Worm (Caenorhabditis elegans) whole organism, L1 larva: Measurements from ENCODE around the gene F28C6.5.

Experiments
- C34B4.2 ChIP-seq: sonication (generic microtip); optimal IDR thresholded peaks from 2 replicates; lab custom pipeline; 2017; ENCODE audit warnings: mild to moderate bottlenecking, missing genetic modification characterization, missing compliant biosample characterization
- aha-1 ChIP-seq: fragments of 150-350 bp; optimal IDR thresholded peaks from 2 replicates; lab custom pipeline; 2014; ENCODE audit warnings: missing biosample characterization, missing genetic modification characterization
- ama-1 ChIP-seq: fragments of 150-350 bp; optimal IDR thresholded peaks from 2 replicates; lab custom pipeline; 2014
- blmp-1 ChIP-seq: fragments of 150-350 bp; optimal IDR thresholded peaks from 2 replicates; lab custom pipeline; 2014; ENCODE audit warnings: missing biosample characterization, missing genetic modification characterization
- ceh-63 ChIP-seq: fragments of 200-800 bp; sonication (Bioruptor generic); optimal IDR thresholded peaks from 2 replicates; lab custom pipeline; 2018; ENCODE audit warnings: mild to moderate bottlenecking, missing genetic modification characterization, missing compliant biosample characterization
- ceh-90 ChIP-seq: sonication (generic microtip); optimal IDR thresholded peaks from 2 replicates; lab custom pipeline; 2016; ENCODE audit warnings: missing genetic modification characterization, missing compliant biosample characterization
- egl-27 ChIP-seq, 2 experiments: fragments of 150-350 bp in 1 of 2; sonication (generic microtip); optimal IDR thresholded peaks; 3 replicates each; lab custom pipeline; 2017 to 2018; ENCODE audit warnings: missing biosample characterization in 2 of 2, missing genetic modification characterization in 2 of 2, missing genetic modification reagents in 2 of 2
- fkh-10 ChIP-seq: sonication (generic microtip); optimal IDR thresholded peaks from 2 replicates; lab custom pipeline; 2017; ENCODE audit warnings: missing biosample characterization, missing genetic modification reagents, missing genetic modification characterization
- fkh-8 ChIP-seq: sonication (generic microtip); optimal IDR thresholded peaks from 2 replicates; lab custom pipeline; 2016; ENCODE audit warnings: mild to moderate bottlenecking, missing genetic modification characterization, missing compliant biosample characterization
- fos-1 ChIP-seq: fragments of 150-350 bp; optimal IDR thresholded peaks from 2 replicates; lab custom pipeline; 2014; ENCODE audit warnings: missing biosample characterization, missing genetic modification characterization
- irx-1 ChIP-seq: sonication (generic microtip); optimal IDR thresholded peaks from 2 replicates; lab custom pipeline; 2016; ENCODE audit warnings: missing genetic modification characterization, missing compliant biosample characterization
- isw-1 ChIP-seq: fragments of 200-800 bp; sonication (Bioruptor generic); IDR thresholded peaks from 2 replicates; pipeline ENCODE4 v1.3.6; 2022; ENCODE audit warnings: missing genetic modification characterization, missing compliant biosample characterization
- lin-15B ChIP-seq: fragments of 150-350 bp; sonication (generic microtip); optimal IDR thresholded peaks from 3 replicates; lab custom pipeline; 2014; ENCODE audit warnings: missing biosample characterization, missing genetic modification characterization
- lin-39 ChIP-seq: fragments of 150-350 bp; optimal IDR thresholded peaks from 2 replicates; lab custom pipeline; 2014; ENCODE audit warnings: missing biosample characterization, missing genetic modification reagents, missing genetic modification characterization
- lir-3 ChIP-seq: sonication (generic microtip); optimal IDR thresholded peaks from 2 replicates; lab custom pipeline; 2016; ENCODE audit warnings: mild to moderate bottlenecking, missing genetic modification characterization, moderate library complexity, missing compliant biosample characterization; ENCODE audit not compliant: poor library complexity
- lsy-2 ChIP-seq, 2 experiments: fragments of 150-350 bp; optimal IDR thresholded peaks; 2 replicates each; lab custom pipeline; 2014; ENCODE audit warnings: missing biosample characterization in 2 of 2, missing genetic modification characterization in 2 of 2
- mab-9 ChIP-seq: fragments of 200-800 bp; sonication (Bioruptor generic); IDR thresholded peaks from 2 replicates; pipeline ENCODE4 v1.3.6; 2022; ENCODE audit warnings: missing genetic modification reagents, missing genetic modification characterization, missing compliant biosample characterization
- mef-2 ChIP-seq: fragments of 150-350 bp; optimal IDR thresholded peaks from 2 replicates; lab custom pipeline; 2014; ENCODE audit warnings: missing biosample characterization, missing genetic modification characterization
- mep-1 ChIP-seq: fragments of 150-350 bp; optimal IDR thresholded peaks from 2 replicates; lab custom pipeline; 2014; ENCODE audit warnings: missing biosample characterization, missing genetic modification characterization
- nhr-19 ChIP-seq: fragments of 200-800 bp; sonication (Bioruptor generic); conservative IDR thresholded peaks from 2 replicates; pipeline ENCODE4 v1.3.6; 2022; ENCODE audit warnings: missing genetic modification characterization, missing compliant biosample characterization
- nhr-237 ChIP-seq: fragments of 150-350 bp; optimal IDR thresholded peaks from 2 replicates; lab custom pipeline; 2014; ENCODE audit warnings: missing biosample characterization, missing genetic modification characterization
- nhr-28 ChIP-seq: fragments of 150-350 bp; optimal IDR thresholded peaks from 2 replicates; lab custom pipeline; 2014; ENCODE audit warnings: missing biosample characterization, missing genetic modification characterization
- nhr-71 ChIP-seq: sonication (generic microtip); optimal IDR thresholded peaks from 2 replicates; lab custom pipeline; 2016; ENCODE audit warnings: mild to moderate bottlenecking, missing genetic modification characterization, moderate library complexity, missing compliant biosample characterization
- nhr-77 ChIP-seq: fragments of 150-350 bp; optimal IDR thresholded peaks from 2 replicates; lab custom pipeline; 2014; ENCODE audit warnings: missing biosample characterization, missing genetic modification characterization
- nhr-84 ChIP-seq: sonication (generic microtip); optimal IDR thresholded peaks from 2 replicates; lab custom pipeline; 2017; ENCODE audit warnings: missing biosample characterization, missing genetic modification characterization
- nhr-85 ChIP-seq: sonication (generic microtip); peaks from one replicate; lab custom pipeline; 2016; ENCODE audit warnings: missing genetic modification characterization, inconsistent platforms, missing compliant biosample characterization
- nhr-90 ChIP-seq: sonication (generic microtip); optimal IDR thresholded peaks from 2 replicates; lab custom pipeline; 2016; ENCODE audit warnings: mild to moderate bottlenecking, missing genetic modification characterization, missing compliant biosample characterization; ENCODE audit not compliant: poor library complexity
- skn-1 ChIP-seq: fragments of 150-350 bp; optimal IDR thresholded peaks from 2 replicates; lab custom pipeline; 2014; ENCODE audit warnings: missing biosample characterization, missing genetic modification characterization
- snpc-4 ChIP-seq: fragments of 150-350 bp; optimal IDR thresholded peaks from 2 replicates; lab custom pipeline; 2014; ENCODE audit warnings: missing biosample characterization, missing genetic modification characterization
- swsn-7 ChIP-seq: sonication (generic microtip); optimal IDR thresholded peaks from 2 replicates; lab custom pipeline; 2016; ENCODE audit warnings: missing genetic modification characterization, missing compliant biosample characterization
- tbx-2 ChIP-seq: sonication (generic microtip); optimal IDR thresholded peaks from 2 replicates; lab custom pipeline; 2016; ENCODE audit warnings: missing genetic modification characterization, missing compliant biosample characterization
- tlp-1 ChIP-seq: fragments of 150-350 bp; optimal IDR thresholded peaks from 2 replicates; lab custom pipeline; 2014; ENCODE audit warnings: missing biosample characterization, missing genetic modification characterization
- unc-130 ChIP-seq: fragments of 150-350 bp; optimal IDR thresholded peaks from 2 replicates; lab custom pipeline; 2017; ENCODE audit warnings: missing biosample characterization, missing genetic modification characterization, inconsistent platforms
- unc-30 ChIP-seq: sonication (generic microtip); optimal IDR thresholded peaks from 2 replicates; lab custom pipeline; 2017; ENCODE audit warnings: missing biosample characterization, missing genetic modification characterization
- unc-62 ChIP-seq: fragments of 150-350 bp; optimal IDR thresholded peaks from 2 replicates; lab custom pipeline; 2014; ENCODE audit warnings: missing biosample characterization, missing genetic modification reagents, missing genetic modification characterization
- unc-86 ChIP-seq: sonication (generic microtip); optimal IDR thresholded peaks from 2 replicates; lab custom pipeline; 2016; ENCODE audit warnings: missing genetic modification characterization, missing compliant biosample characterization
- unc-98 ChIP-seq: fragments of 200-800 bp; sonication (Bioruptor generic); IDR thresholded peaks from 2 replicates; pipeline ENCODE4 v1.3.6; 2022; ENCODE audit warnings: missing genetic modification characterization, missing compliant biosample characterization
- vab-15 ChIP-seq: sonication (generic microtip); optimal IDR thresholded peaks from 2 replicates; lab custom pipeline; 2017; ENCODE audit warnings: missing genotype, mild to moderate bottlenecking, missing genetic modification characterization, missing compliant biosample characterization
- xbp-1 ChIP-seq: sonication (generic microtip); optimal IDR thresholded peaks from 2 replicates; lab custom pipeline; 2016; ENCODE audit warnings: missing genetic modification characterization, missing compliant biosample characterization
- ztf-4 ChIP-seq: fragments of 150-350 bp; optimal IDR thresholded peaks from 2 replicates; lab custom pipeline; 2014; ENCODE audit warnings: missing biosample characterization, missing genetic modification characterization

The F28C6.5 gene

DNA sequence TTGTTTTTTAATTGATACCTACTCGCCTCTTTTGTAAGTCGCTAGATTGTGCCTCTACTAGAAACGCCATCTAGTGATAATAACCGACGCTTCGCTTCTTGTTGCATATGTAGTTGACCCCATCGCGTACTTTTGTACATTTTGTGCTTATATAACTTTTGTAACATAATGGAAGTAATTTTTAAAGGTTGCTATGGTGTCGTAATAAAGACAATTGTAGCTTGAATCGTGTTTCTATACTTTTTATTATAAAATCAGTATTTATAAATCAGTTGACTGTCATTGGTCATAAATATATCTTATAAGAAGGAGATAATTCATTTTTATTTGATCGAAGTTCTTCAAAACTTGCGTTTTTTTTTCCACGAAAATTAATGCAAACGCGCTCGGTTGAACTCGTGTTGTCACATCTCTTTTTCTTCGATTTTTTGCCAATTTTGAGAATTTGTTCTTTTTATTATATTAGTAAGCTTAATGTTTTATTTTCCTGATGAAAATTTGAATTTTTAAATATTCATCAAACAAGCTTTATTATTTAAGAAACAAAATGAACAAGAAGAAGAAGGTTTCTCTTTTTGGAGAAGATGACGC, 21.7 kb upstream of the F28C6.5 start, which contains the start of gene F54C9.9 (continued):
- TF ChIP-seq ama-1 (lab: Kevin White, UChicago) (no peak), unc-98 (GFP tag; lab: Robert Waterston, UW) (no peak), swsn-7 (tag; lab: Kevin White, UChicago) (no peak), fkh-8 (tag; lab: Kevin White, UChicago) (no peak), aha-1 (tag; lab: Kevin White, UChicago) (no peak), unc-86 (tag; lab: Kevin White, UChicago) (no peak), nhr-77 (tag; lab: Kevin White, UChicago) (no peak), nhr-19 (no peak), tlp-1 (no peak), mep-1 (tag; lab: Kevin White, UChicago) (no peak), snpc-4 (tag; lab: Kevin White, UChicago) (no peak), fkh-10 (no peak), nhr-28 (tag; lab: Kevin White, UChicago) (no peak), nhr-84 (tag; lab: Kevin White, UChicago) (no peak), unc-130 (no peak), nhr-71 (tag; lab: Kevin White, UChicago) (peak; percentile 7), blmp-1 (tag; lab: Kevin White, UChicago) (peak; percentile 49), nhr-90 (tag; lab: Kevin White, UChicago) (no peak), fos-1 (tag; lab: Kevin White, UChicago) (no peak), ztf-4 (tag; lab: Kevin White, UChicago) (no peak)
- TF ChIP-seq, all 84 proteins: peak for 10

DNA sequence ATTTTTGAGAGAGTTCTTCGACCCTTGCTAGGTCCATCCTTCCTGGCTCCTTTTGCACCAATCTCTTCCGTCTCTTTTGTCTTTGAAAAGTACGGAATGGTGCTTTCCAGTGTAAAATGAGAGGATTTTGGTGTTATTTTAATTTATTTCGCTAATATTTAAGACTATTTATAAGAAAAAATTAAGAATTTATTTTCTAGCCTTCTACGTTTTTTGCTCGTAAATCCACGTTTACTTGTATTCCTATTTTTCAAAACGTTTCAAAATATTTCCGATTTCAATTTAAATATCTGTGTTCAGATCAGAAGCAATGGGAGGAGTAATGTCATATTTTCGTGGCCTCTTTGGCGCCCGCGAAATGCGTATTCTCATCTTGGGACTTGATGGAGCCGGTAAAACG, 17.6 kb upstream of the F28C6.5 start, which contains the start of gene arl-1:
Gene arl-1 (plus strand): TSS at position 301 of the 400 bp plus-strand sequence.
- no peak for TF ChIP-seq fkh-10
- no peak for TF ChIP-seq egl-27 (tag; optimal IDR thresholded peaks at IDR 0.05; lab: Kevin White, UChicago)
- TF ChIP-seq xbp-1 (tag; lab: Kevin White, UChicago), result no peak
- TF ChIP-seq nhr-237, result no peak
- TF ChIP-seq lsy-2 (tag; optimal IDR thresholded peaks at IDR 0.05; lab: Kevin White, UChicago), result no peak
- TF ChIP-seq lir-3 (tag; lab: Kevin White, UChicago), result no peak
- TF ChIP-seq unc-62, result no peak
- no peak for TF ChIP-seq vab-15 (tag; lab: Kevin White, UChicago)
- TF ChIP-seq nhr-71 (tag; lab: Kevin White, UChicago), result no peak
- no peak for TF ChIP-seq mab-9 (GFP tag; lab: Robert Waterston, UW)
- no peak for TF ChIP-seq ceh-63
- no peak for TF ChIP-seq nhr-19
- TF ChIP-seq nhr-77 (tag; lab: Kevin White, UChicago), result no peak
- TF ChIP-seq isw-1 (GFP tag; lab: Robert Waterston, UW), result no peak

ce11 chrII:8583035-8583434, 16.3 kb upstream of the F28C6.5 start:
- TF ChIP-seq mef-2 (no peak), C34B4.2 (tag; lab: Kevin White, UChicago) (no peak), lin-15B (tag; lab: Kevin White, UChicago) (no peak), lir-3 (tag; lab: Kevin White, UChicago) (no peak), irx-1 (no peak), lin-39 (tag; lab: Kevin White, UChicago) (no peak), ceh-90 (tag; lab: Kevin White, UChicago) (no peak), tbx-2 (tag; lab: Kevin White, UChicago) (no peak), snpc-4 (tag; lab: Kevin White, UChicago) (no peak), skn-1 (tag; lab: Kevin White, UChicago) (no peak), nhr-77 (tag; lab: Kevin White, UChicago) (no peak), unc-30 (no peak), nhr-85 (no peak), mep-1 (tag; lab: Kevin White, UChicago) (no peak)
